Worm (Caenorhabditis elegans): ENCODE measurements around the gene C08H9.16.

DNA sequence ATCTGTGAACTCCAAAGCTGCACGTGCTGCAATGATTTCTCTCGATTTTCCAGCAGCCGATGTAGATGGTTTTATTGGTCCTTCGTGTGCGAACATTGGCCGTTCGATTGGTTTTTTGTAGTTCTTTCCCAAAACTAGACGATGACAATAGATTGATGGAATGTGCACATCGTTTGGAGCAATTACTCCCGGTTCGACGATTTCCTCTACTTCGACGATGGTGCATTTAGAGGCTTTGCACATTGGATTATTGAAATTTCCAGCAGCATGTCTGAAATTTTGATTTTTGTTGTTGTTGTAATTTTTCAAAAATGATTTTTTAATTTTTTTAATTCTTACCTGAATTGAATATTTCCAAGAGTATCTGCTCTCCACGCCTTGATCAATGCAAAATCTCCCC, 43.1 kb downstream of the C08H9.16 start:
- TF ChIP-seq med-1 (GFP tag; optimal IDR thresholded peaks at IDR 0.05; ENCODE audit: insufficient read depth): no peak
- no peak for TF ChIP-seq klf-2 (GFP tag; conservative IDR thresholded peaks at IDR 0.05)
- TF ChIP-seq flt-1 (GFP tag; IDR thresholded peaks at IDR 0.05): no peak
- no peak for TF ChIP-seq ref-1 (GFP tag; conservative IDR thresholded peaks at IDR 0.05)
- TF ChIP-seq cog-1 (tag; optimal IDR thresholded peaks at IDR 0.05): no peak
- TF ChIP-seq ztf-29 (GFP tag; IDR thresholded peaks at IDR 0.05): no peak
- TF ChIP-seq ztf-23 (GFP tag; IDR thresholded peaks at IDR 0.05): no peak

Data from whole organism, midembryonic.